Worm (Caenorhabditis elegans) whole organism, midembryonic: ENCODE measurements around the gene fbxa-206.

ENCODE experiments used
- T22C8.4 ChIP-seq: fragments of 200-800 bp; sonication (Bioruptor generic); IDR thresholded peaks from 2 replicates; pipeline ENCODE4 v1.3.6; 2022; ENCODE audit warnings: missing genetic modification characterization, missing compliant biosample characterization
- cog-1 ChIP-seq: sonication (generic microtip); optimal IDR thresholded peaks from 2 replicates; lab custom pipeline; 2016; ENCODE audit warnings: missing genetic modification characterization, missing compliant biosample characterization
- flt-1 ChIP-seq: fragments of 200-800 bp; sonication (Bioruptor generic); IDR thresholded peaks from 2 replicates; pipeline ENCODE4 v1.3.6; 2022; ENCODE audit warnings: missing genetic modification characterization, missing compliant biosample characterization

DNA sequence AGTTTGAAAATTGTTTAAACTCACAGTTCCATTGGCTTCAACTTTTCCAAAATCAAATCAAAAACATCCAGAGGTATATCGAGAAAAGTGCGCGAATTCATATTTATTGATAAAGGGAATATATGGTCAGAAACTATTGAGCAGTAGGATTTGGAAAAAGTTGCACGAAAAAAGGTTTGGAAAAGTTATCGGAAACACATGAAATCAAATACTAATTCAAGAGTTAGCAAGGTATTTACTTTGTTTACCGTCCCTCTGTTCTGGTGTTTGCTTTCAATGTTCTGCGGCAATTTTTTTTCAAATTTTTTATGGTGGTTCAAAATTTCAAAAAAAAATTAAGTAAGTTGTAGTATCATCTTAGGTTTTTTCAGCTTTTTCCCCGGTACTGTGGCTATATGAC is 18.9 kb downstream of the fbxa-206 start, which contains the start of gene fbxa-45:
- TF ChIP-seq cog-1 (tag; lab: Kevin White, UChicago) (no peak), flt-1 (GFP tag; lab: Robert Waterston, UW) (no peak), T22C8.4 (no peak)
